Worm (Caenorhabditis elegans) whole organism, dauer: Measurements from ENCODE around the gene fbxl-2.
"Not testable (repeated sequence)": the region's sequence is repeated elsewhere in the genome, so short reads cannot be mapped to it uniquely, and the experiment has no call there.

Experiments used
- unc-62 ChIP-seq: sonication (generic microtip); optimal IDR thresholded peaks from 2 replicates; lab custom pipeline; 2017; ENCODE audit warnings: missing biosample characterization, missing genetic modification reagents, missing genetic modification characterization

The fbxl-2 gene

DNA sequence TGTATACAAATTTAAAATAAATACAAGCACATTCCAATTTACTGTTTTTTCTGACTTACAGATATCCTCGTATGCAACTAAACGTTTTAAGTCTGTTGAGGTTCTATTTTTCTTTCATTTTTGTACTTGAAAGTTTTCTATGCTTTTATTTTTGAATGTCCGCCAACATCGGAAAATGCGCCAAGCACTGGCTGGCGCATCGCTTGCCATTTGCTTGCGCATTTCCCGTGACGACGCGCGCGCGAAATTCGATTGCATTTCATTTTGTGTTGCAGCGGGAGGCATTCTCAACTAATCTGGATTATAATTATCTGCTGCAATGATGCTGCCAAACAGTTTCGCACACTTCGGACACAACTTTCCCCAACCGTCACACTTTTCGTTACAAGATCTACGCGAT lies at the start of gene fbxl-2:
TSS of gene fbxl-2 (plus strand) at position 278 of the 400 bp plus-strand sequence.
- no peak for TF ChIP-seq unc-62

DNA sequence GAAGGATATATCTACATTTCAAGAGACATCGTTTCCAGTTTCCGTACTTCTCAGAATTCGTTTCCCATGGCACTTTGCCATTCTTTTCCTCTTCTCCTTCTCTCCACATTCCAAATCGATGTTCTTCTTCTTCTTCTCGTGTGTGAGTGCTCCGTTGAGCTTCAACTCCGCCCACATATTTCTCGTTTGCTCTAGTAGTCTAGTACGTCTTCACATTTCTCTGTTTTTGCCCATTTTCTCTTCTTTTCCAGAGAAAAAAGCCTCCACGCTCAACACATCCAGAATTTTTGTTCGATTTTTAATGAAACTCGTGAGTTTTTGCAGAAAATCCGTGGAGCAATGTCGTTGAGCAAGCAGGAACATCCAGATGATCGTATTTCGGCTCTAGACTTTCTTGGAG lies 48.2 kb upstream of the fbxl-2 start, which contains the start of gene T04A8.18:
TSS of gene T04A8.18 (plus strand) at position 301 of the 400 bp plus-strand sequence.
- TF ChIP-seq unc-62: no peak

DNA sequence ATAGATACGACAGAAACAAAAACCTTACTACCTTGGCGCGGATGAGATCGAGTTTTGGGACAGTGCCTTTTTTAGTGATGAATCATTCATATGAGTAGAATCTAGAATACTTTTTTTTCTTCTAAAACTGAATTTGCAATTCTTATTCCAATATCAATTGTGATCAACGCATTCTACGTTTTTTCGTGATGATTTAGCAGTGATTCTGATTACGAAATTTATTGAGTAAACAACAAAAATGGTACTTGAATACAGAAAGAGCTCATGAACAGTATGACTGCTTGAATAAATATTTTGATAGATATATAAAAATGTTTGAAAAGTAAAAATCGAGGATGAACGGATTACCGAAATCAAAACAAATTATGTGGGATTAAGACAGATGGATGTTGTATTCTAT lies 42.0 kb upstream of the fbxl-2 start, which contains the start of gene him-18:
TSS of gene him-18 (minus strand) at position 101 of the 400 bp plus-strand sequence.
- no peak for TF ChIP-seq unc-62

DNA sequence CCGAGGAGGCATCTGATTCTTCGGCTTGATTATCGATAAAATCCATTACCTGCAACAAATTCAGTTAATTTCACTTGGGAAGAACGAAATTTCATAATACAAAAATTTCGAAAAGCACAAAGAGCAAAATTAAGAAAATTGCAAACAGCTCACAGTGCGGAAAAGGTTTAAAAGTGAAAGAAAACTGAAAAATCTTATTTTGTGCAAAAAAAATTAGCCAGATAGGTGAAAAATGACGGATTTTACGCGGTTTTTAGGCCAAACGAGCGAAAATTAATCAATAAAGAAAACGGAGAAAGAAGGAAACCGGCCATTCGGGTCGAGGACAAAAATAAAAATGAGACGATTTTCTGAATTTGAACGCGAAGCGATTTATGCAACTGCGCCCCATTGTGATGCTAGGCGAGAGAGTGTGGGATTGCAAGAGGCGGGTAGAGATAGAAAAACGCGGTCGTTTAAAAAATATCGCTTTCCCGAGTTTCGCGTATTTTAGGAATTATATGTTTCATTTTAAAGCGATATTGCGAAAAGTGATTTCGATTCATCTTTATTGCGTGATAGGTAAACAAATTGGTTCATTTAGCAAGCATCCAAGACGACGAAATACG lies 36.3 kb upstream of the fbxl-2 start, which contains the start of gene emb-5:
TSS of gene emb-5 (minus strand) at position 51 of the 608 bp plus-strand sequence.
- TF ChIP-seq unc-62: no peak

DNA sequence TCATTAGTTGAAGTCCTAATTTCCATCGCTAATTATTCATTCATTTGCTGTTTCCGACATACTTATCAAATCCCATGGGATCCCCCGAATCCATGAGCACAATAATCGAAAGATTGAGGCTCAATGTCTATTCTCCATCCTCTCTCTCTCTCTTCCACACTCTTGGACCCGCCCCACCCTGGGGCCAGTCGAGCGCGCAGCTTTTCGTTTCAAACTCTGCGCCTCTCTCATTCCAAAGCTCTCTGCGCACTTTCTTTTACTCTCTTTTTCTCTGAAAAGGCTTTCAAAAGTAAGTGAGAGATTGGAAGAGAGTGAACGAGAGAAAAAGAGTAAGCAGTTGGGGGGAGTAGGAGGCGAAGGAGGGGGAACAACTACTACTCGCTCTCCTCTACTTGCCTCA lies 35.3 kb upstream of the fbxl-2 start, which contains the start of gene acy-1:
TSS of gene acy-1 (plus strand) at position 346 of the 400 bp plus-strand sequence.
- TF ChIP-seq unc-62: no peak

DNA sequence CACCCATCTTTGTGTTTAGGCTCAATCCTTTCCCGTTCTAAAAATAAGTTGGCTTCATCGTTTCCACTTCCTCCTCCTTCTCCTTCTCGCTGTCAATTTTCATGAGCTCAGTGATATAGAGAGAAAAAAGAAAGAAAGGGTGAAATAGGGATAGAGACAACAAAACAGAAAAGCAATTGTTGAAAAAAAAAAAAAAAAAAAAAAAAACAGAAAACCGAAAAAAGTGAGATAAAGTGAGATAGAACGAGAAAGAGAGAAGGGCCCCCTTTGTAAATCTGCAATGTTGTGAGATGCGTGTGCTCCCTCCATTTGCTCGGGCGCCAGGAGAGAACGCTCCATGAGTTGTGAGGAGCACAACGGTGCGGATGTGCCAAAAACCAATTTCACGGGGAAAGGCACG lies 33.1 kb upstream of the fbxl-2 start:
- no peak for TF ChIP-seq unc-62

DNA sequence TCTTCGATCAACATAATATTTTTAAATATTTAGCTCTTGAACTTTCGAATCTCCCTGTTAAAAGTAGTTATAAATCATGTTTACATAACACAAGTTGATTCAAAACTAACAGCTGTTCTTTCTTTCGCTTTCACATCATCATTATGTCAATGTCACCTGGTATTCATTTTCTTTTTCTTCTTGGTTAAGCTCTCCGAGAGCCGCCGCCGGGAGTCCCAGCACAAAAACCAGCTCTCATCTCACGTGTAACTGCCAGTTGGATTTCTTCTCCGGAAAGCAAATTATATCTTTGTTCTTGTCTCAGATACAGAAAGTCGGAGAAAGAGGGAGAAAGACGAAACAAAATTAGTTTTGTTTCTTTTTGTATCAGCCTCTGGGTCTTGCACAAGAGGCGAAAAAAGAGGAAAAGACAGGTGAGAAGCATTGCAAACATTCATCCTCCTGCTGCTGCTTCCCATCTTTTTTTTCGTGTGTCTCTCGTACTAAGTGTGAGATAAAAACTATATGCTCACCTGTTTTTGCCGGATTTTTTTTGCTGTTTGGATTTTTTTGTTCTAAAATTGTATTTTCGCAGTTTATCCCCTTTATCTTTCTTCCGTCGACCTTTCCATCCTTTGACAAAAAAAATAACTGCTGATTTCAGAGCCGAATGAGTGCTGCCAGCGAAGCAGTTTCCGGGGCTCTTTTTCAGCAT lies 25.6 kb upstream of the fbxl-2 start, which contains the start of gene F17C8.3:
TSS of gene F17C8.3 (plus strand) at position 644 of the 694 bp plus-strand sequence.
- TF ChIP-seq unc-62: no peak

DNA sequence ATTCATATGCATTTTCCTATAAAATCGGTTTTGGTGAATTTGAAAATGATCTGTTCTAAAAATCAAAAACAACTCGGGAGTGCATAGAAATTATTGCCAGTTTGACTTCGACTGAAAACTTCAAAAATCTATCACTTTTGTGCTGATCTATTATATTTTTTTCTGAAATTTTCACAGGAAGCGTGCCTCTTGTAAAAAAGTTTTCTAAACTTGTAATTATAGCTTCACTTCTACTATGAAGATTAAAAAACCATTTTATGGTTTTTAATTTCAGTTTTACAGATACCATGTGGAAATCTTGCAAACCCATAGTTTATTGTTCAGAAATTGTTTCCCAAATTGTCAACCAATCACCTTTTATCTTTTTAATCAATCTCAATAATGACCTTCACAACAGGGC lies 23.0 kb upstream of the fbxl-2 start, which contains the start of gene F17C8.9:
TSS of gene F17C8.9 (plus strand) at position 301 of the 400 bp plus-strand sequence.
- no peak for TF ChIP-seq unc-62

DNA sequence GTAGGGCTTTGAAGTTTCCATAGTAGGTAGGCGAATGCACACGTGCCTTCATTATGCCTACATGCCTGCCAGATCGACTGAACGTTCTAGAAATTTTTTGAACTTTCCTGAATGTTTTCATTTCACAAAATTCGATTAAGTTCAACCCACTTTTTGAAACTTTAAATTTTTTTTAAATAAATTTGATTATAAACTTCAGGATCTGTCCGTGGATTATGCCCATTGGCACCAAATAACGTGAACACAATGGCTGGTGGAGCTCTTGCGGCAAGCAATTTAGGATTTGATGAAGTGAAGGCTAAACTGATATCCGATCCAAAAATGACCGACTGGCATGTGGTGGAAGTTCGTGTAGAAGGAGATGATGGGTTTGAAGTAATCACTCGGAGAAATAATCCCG lies 21.6 kb upstream of the fbxl-2 start, which contains the start of gene F17C8.7:
TSS of gene F17C8.7 (plus strand) at position 301 of the 400 bp plus-strand sequence.
- no peak for TF ChIP-seq unc-62

DNA sequence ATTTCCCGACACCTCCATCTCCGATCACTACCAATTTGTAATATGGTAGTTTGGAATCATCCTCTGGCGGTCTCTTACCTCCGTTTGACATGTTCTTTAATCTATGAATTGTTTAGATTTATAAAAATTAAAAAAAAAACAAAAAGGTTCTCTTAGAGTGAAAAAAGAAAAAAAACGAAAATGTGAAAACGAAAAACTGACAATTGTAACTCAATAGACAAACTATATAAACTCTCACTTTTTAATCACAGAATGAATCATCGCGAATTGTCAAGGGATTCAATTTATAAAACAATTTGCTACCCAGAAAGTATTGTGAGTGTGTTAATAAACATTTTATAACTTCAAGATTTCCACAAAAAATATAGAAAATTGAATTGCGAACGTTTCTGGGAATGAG lies 17.1 kb upstream of the fbxl-2 start, which contains the start of gene ras-2:
TSS of gene ras-2 (minus strand) at position 101 of the 400 bp plus-strand sequence.
- TF ChIP-seq unc-62: no peak

DNA sequence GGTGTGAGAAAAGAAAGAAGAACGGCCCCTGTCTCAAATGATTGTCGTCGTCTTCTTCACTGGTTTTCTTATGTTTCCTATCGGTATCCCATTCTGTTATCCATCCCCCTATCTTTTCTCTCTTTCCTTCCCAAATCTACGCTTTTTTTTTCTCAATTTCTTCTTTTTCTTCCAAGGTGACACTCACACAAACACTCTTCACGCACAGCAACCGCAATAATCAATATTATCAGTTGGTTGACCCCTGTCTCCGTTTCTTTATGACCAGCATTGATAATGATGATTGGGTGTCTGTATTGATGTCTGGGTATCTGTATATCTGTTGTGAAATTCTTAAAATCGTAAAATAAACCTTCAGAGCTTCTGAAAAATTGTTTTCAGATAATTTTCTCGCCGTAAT lies 16.2 kb upstream of the fbxl-2 start:
- no peak for TF ChIP-seq unc-62

DNA sequence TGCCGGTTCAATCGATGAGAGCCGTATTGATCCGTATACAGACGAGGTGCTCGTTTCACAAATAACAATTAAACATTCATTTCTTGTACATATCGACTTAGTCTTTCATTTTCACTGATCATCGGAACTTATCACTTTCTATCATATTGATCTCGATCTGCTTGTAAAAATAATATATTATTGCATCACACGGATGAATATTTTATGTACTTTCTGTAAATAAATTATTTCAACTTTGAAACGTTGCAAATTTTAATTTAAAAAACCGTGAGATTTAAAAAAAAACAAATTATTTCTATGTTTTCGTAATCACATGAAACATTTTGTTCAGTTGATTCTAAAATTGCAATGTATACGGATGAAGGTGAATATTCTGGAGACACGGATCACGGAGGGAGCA lies 14.4 kb upstream of the fbxl-2 start, which contains the start of gene twk-6:
TSS of gene twk-6 (plus strand) at position 301 of the 400 bp plus-strand sequence.
- not testable (repeated sequence) for TF ChIP-seq unc-62

DNA sequence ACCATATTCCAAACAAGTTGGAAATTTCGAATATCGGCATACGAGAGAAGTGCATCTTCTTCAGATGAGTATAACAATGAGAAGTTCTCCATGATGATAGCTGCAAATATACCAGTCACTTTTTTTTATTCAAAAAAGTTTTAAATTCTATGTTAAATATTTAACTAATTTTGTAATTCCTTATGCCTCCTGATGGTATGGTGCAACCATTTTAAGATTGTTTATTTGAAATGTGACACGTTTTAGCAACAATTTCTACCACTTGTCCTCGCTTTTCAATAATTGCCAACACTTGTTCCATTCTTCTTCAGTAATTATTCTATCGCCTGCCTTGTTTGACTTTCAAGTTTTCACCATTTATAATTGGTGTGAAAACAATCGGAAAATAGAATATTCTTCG lies 11.1 kb upstream of the fbxl-2 start, which contains the start of gene F17C8.6:
TSS of gene F17C8.6 (minus strand) at position 101 of the 400 bp plus-strand sequence.
- TF ChIP-seq unc-62: no peak

DNA sequence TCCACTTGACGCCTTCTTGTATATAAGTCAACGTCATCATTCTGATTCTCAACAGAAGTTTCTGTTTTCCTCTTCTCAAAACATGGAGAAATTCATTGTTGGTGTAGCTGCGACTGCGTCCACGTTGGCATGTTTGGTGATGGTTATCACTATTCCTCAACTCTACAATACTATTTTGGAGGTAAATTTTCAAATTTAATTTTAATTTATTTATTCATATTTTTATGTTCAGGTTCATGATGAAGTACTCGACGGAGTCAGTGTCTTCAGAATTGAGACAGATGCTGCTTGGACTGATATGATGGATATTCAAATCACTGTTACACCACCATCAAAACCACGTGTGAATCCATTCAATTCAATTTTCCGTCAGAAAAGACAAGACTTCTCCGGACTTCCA lies 9.0 kb upstream of the fbxl-2 start, which contains the start of gene col-89:
TSS of gene col-89 (plus strand) at position 19 of the 400 bp plus-strand sequence.
- TF ChIP-seq unc-62: no peak

DNA sequence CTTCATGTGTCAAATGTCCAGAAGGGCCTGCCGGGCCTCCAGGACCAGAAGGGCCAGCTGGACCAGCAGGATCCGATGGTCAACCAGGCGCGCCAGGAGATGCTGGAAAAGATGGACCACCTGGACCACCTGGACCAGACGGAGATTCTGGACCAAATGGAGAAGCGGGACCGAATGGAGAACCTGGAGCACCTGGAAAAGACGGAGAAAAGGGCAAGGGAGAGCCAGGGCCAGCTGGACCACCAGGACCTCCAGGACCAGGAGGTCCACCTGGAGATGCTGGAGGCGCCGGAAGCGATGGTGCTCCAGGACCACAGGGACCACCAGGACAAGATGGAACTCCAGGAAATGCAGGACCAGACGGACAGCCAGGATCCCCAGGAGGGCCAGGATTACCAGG lies 8.4 kb upstream of the fbxl-2 start:
- no peak for TF ChIP-seq unc-62

DNA sequence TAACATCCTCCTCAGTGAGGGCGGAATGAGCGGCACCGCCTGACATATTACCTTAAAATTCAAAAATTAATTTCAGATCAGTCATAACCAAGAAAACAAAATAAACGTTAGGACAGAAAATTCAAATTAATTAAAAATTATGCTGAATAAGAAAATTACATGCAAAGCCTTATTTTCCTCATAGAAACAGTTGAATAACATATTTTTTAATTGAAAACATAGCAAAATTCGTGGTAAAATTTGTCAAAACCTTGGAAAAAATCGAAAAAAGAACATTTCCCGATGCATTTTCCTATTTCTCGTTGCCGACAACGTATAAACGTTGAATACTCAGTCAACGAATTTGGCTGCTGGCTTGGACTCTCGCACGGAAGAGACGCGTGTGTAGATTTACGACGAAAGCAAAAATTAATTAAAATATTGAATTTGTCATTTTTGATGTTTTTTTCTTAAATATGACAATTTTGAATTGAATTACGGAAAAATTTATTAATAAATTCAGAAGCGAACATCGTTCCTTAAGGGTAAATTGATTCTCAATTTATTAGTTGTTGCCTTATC lies 3.0 kb upstream of the fbxl-2 start, which contains the start of the genes rps-0 and rbg-3:
TSS of gene rps-0 (minus strand) at position 51 of the 561 bp plus-strand sequence.
TSS of gene rbg-3 (plus strand) at position 424 of the 561 bp plus-strand sequence.
- TF ChIP-seq unc-62: no peak

DNA sequence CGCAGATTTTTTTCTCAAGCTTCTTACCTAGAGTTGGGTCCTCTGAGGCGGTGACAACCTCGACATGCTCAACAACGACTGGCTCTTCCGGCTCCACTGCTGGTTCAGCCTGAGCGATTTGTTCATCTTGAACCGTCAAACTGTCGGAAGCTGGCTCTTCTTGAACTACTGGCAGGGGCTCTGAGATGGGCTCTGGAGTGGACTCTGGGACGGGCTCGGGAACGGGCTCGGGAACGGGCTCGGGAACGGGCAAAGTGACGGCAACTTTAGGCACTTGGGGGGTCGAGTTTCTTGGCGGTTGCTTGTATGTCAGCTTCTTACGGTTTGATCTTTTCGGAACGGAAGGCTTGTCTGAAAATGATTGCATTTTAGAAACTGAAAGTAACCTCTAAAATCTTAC lies 5.8 kb downstream of the fbxl-2 start:
- TF ChIP-seq unc-62: no peak
